Worm (Caenorhabditis elegans) whole organism, L4/young adult: ENCODE measurements around the gene D2062.13.

Source experiments
- W03F9.2 ChIP-seq: fragments of 150-350 bp; optimal IDR thresholded peaks from 2 replicates; lab custom pipeline; 2014; ENCODE audit warnings: missing biosample characterization, missing genetic modification characterization
- him-1 ChIP-seq: sonication (generic microtip); optimal IDR thresholded peaks from 2 replicates; lab custom pipeline; 2016; ENCODE audit warnings: missing genotype, missing genetic modification reagents, missing genetic modification characterization, missing compliant biosample characterization

DNA sequence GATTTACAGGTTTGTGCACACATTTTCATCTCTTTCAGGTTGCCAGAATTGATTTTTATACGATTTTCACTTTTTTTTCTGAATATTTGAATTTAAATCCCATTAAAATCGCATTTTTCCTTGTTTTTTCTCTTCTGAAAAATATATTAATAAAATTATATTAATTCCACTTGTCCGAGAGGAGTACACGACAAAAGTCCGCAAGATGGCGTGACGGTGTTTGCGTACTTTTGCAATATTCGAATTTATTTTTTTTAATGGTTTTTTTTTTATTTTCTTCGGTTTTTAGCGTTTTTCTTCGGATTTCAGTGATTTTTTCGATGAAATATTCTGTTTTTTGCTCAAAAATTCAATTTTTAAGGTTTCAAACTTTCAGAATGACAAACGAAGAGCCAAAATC lies 47.5 kb upstream of the D2062.13 start, which contains the start of gene usp-39:
- peak; percentile 86 for TF ChIP-seq W03F9.2
- TF ChIP-seq him-1 (tag; lab: Kevin White, UChicago): peak; percentile 52
